2 fruit fly cellular contexts compared by ENCODE assay signal in the genomic region with DNA sequence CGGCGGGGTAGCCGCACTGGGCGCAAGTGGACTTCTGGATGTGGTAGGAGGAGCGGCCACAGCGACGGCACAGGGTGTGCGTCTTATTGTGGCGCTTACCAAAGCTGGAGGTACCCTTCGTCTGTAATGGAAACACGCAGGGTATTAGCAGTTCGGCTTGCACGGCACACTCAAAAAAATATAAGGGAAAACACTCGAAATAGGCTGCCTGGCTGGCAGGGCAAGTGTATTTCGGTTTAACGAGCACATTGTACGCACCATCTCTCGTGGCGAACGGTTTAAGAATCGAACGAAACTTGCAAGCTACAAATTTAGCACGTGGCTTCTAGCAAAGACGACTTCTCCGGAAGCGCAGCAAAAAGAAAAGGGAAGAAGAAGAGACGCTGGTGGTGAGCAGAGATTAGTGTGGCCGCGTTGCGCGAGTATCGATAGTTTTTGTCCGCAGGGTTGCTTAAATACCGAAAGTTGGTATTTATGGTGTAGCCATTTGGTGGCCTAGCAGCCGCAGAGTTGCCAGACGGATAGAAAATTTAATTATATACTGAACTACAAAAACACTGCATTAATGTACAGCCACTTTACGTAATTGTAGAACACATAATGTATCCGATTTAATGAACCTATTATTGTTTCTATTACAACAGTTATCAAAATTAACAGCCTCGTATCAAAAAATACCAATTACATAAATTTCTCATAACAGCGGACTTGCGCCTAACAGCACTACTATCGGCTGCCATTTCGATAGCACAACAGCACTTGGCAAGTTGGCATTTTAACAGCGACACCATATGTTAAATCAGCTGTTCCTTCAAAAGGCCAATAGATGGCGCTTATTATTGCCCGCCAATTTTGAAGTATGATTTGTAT.
TF ChIP-seq lines count a peak whose summit lies in the region.

Gene RpL37-1, minus strand, starts transcription at position 374 of the 870 bp plus-strand sequence.

TF ChIP-seq in whole organism, embryonic, 481 proteins besides CTCF, POLR2A, EP300 and RAD21 (continued from another document and continues in another):
- peak; percentile 32 for TF ChIP-seq CG1602 (GFP tag; optimal IDR thresholded peaks at IDR 0.05; lab: Kevin White, UChicago)
- TF ChIP-seq CG32532 (GFP tag; IDR thresholded peaks at IDR 0.05; lab: Robert Waterston, UW) = peak; percentile 69
- peak; percentile 67 for TF ChIP-seq CG11247 (GFP tag; IDR thresholded peaks at IDR 0.05; lab: Robert Waterston, UW)
- TF ChIP-seq cato (GFP tag; optimal IDR thresholded peaks at IDR 0.05; lab: Kevin White, UChicago; ENCODE audit: borderline replicate concordance) = peak; percentile 5
- TF ChIP-seq NK7.1 (GFP tag; optimal IDR thresholded peaks at IDR 0.05; lab: Kevin White, UChicago) = no peak
- TF ChIP-seq NfI (GFP tag; optimal IDR thresholded peaks at IDR 0.05; lab: Kevin White, UChicago) = peak; percentile 76
- peak; percentile 11 for TF ChIP-seq Bdp1 (GFP tag; optimal IDR thresholded peaks at IDR 0.05; lab: Kevin White, UChicago)
- peak; percentile 12 for TF ChIP-seq Usf (GFP tag; optimal IDR thresholded peaks at IDR 0.05; lab: Kevin White, UChicago)
- peak; percentile 34 for TF ChIP-seq Sox100B (GFP tag; optimal IDR thresholded peaks at IDR 0.05; lab: Kevin White, UChicago)
- TF ChIP-seq ems (GFP tag; optimal IDR thresholded peaks at IDR 0.05; lab: Kevin White, UChicago) = peak; percentile 58
- peak; percentile 49 for TF ChIP-seq CG12155 (GFP tag; optimal IDR thresholded peaks at IDR 0.05; lab: Kevin White, UChicago)
- TF ChIP-seq gt (GFP tag; IDR thresholded peaks at IDR 0.05; lab: Robert Waterston, UW) = no peak
- TF ChIP-seq CG8359 (GFP tag; optimal IDR thresholded peaks at IDR 0.05; lab: Kevin White, UChicago; ENCODE audit: borderline replicate concordance) = peak; percentile 26
- TF ChIP-seq D (optimal IDR thresholded peaks at IDR 0.05; lab: Kevin White, UChicago) = no peak
- TF ChIP-seq D (GFP tag; optimal IDR thresholded peaks at IDR 0.05; lab: Kevin White, UChicago) = peak; percentile 28
- peak; percentile 41 for TF ChIP-seq Sox102F (GFP tag; optimal IDR thresholded peaks at IDR 0.05; lab: Kevin White, UChicago)
- TF ChIP-seq CG2202 (tag; optimal IDR thresholded peaks at IDR 0.05; lab: Kevin White, UChicago) = peak; percentile 56
- peak; percentile 37 for TF ChIP-seq Hand (GFP tag; optimal IDR thresholded peaks at IDR 0.05; lab: Kevin White, UChicago)
- no peak for TF ChIP-seq ham (GFP tag; IDR thresholded peaks at IDR 0.05; lab: Robert Waterston, UW)
- TF ChIP-seq sens-2 (GFP tag; IDR thresholded peaks at IDR 0.05; lab: Robert Waterston, UW) = 0 out of 2 replicates have a peak, but pooled peaks have one; percentile 49
- no peak for TF ChIP-seq cad (GFP tag; optimal IDR thresholded peaks at IDR 0.05; lab: Kevin White, UChicago)
- TF ChIP-seq Abd-B (GFP tag; optimal IDR thresholded peaks at IDR 0.05; lab: Kevin White, UChicago) = peak; percentile 7
- peak; percentile 44 for TF ChIP-seq CG8944 (GFP tag; optimal IDR thresholded peaks at IDR 0.05; lab: Kevin White, UChicago)
- TF ChIP-seq CG42726 (GFP tag; IDR thresholded peaks at IDR 0.05; lab: Robert Waterston, UW; ENCODE audit: partially characterized antibody) = peak; percentile 67
- no peak for TF ChIP-seq CG7372 (GFP tag; IDR thresholded peaks at IDR 0.05; lab: Robert Waterston, UW)
- peak; percentile 71; the same call in 2 of the 3 replicates for TF ChIP-seq Optix (GFP tag; IDR thresholded peaks at IDR 0.05; lab: Robert Waterston, UW)
- TF ChIP-seq CkIIα-i1 (GFP tag; IDR thresholded peaks at IDR 0.05; lab: Robert Waterston, UW) = no peak
- TF ChIP-seq CG1832 (GFP tag; optimal IDR thresholded peaks at IDR 0.05; lab: Kevin White, UChicago) = no peak
- TF ChIP-seq wor (GFP tag; IDR thresholded peaks at IDR 0.05; lab: Robert Waterston, UW) = no peak
- peak; percentile 76 for TF ChIP-seq Dip3 (GFP tag; optimal IDR thresholded peaks at IDR 0.05; lab: Kevin White, UChicago)
- peak; percentile 60 for TF ChIP-seq CG2129 (GFP tag; IDR thresholded peaks at IDR 0.05; lab: Robert Waterston, UW; ENCODE audit: partially characterized antibody)
- peak; percentile 64 for TF ChIP-seq slbo (GFP tag; IDR thresholded peaks at IDR 0.05; lab: Robert Waterston, UW)
- peak; percentile 47 for TF ChIP-seq CG14667 (GFP tag; IDR thresholded peaks at IDR 0.05; lab: Robert Waterston, UW)
- TF ChIP-seq CG34422 (GFP tag; IDR thresholded peaks at IDR 0.05; lab: Robert Waterston, UW) = peak; percentile 82; the same call in 2 of the 3 replicates
- TF ChIP-seq CG6689 (GFP tag; IDR thresholded peaks at IDR 0.05; lab: Robert Waterston, UW) = no peak
- TF ChIP-seq Atf3 (GFP tag; optimal IDR thresholded peaks at IDR 0.05; lab: Kevin White, UChicago) = peak; percentile 26
- TF ChIP-seq cwo (GFP tag; optimal IDR thresholded peaks at IDR 0.05; lab: Kevin White, UChicago) = peak; percentile 1
- TF ChIP-seq pzg (GFP tag; optimal IDR thresholded peaks at IDR 0.05; lab: Kevin White, UChicago) = peak; percentile 94
- peak; percentile 66 for TF ChIP-seq Ptx1 (GFP tag; IDR thresholded peaks at IDR 0.05; lab: Robert Waterston, UW)
- TF ChIP-seq caup (GFP tag; optimal IDR thresholded peaks at IDR 0.05; lab: Kevin White, UChicago; ENCODE audit: severe bottlenecking) = peak; percentile 79
- TF ChIP-seq CG15479 (GFP tag; optimal IDR thresholded peaks at IDR 0.05; lab: Kevin White, UChicago) = no peak
- TF ChIP-seq lmd (GFP tag; IDR thresholded peaks at IDR 0.05; lab: Robert Waterston, UW) = peak; percentile 28; the same call in 1 of the 2 replicates
- peak; percentile 68 for TF ChIP-seq HmgD (GFP tag; optimal IDR thresholded peaks at IDR 0.05; lab: Kevin White, UChicago)
- TF ChIP-seq CG1603 (tag; optimal IDR thresholded peaks at IDR 0.05; lab: Kevin White, UChicago) = peak; percentile 73
- TF ChIP-seq mirr (GFP tag; optimal IDR thresholded peaks at IDR 0.05; lab: Kevin White, UChicago) = peak; percentile 56
- no peak for TF ChIP-seq prd (optimal IDR thresholded peaks at IDR 0.05; lab: Kevin White, UChicago)
- peak; percentile 42; the same call in 1 of the 3 replicates for TF ChIP-seq prd (GFP tag; IDR thresholded peaks at IDR 0.05; lab: Robert Waterston, UW)
- TF ChIP-seq CG10654 (GFP tag; optimal IDR thresholded peaks at IDR 0.05; lab: Kevin White, UChicago) = peak; percentile 53
- peak; percentile 52 for TF ChIP-seq pum (GFP tag; optimal IDR thresholded peaks at IDR 0.05; lab: Kevin White, UChicago)
- TF ChIP-seq crol (GFP tag; IDR thresholded peaks at IDR 0.05; lab: Robert Waterston, UW) = peak; percentile 25; the same call in 1 of the 2 replicates
- peak; percentile 65 for TF ChIP-seq B-H2 (GFP tag; optimal IDR thresholded peaks at IDR 0.05; lab: Kevin White, UChicago)
- peak; percentile 60 for TF ChIP-seq HLH54F (GFP tag; optimal IDR thresholded peaks at IDR 0.05; lab: Kevin White, UChicago)
- TF ChIP-seq ara (GFP tag; IDR thresholded peaks at IDR 0.05; lab: Robert Waterston, UW) = no peak; the same call in 1 of the 2 replicates
- TF ChIP-seq br (optimal IDR thresholded peaks at IDR 0.05; lab: Kevin White, UChicago) = no peak
- peak; percentile 36 for TF ChIP-seq repo (GFP tag; optimal IDR thresholded peaks at IDR 0.05; lab: Kevin White, UChicago)
- peak; percentile 40 for TF ChIP-seq CG1233 (GFP tag; optimal IDR thresholded peaks at IDR 0.05; lab: Kevin White, UChicago)
- no peak for TF ChIP-seq Elba2 (GFP tag; optimal IDR thresholded peaks at IDR 0.05; lab: Kevin White, UChicago)
- TF ChIP-seq lab (GFP tag; optimal IDR thresholded peaks at IDR 0.05; lab: Kevin White, UChicago) = peak; percentile 76
- TF ChIP-seq exex (tag; optimal IDR thresholded peaks at IDR 0.05; lab: Kevin White, UChicago) = no peak

TF ChIP-seq in whole organism, prepupa, 60 proteins besides CTCF, POLR2A, EP300 and RAD21 (continued from another document):
- TF ChIP-seq Eip75B (GFP tag; optimal IDR thresholded peaks at IDR 0.05; lab: Kevin White, UChicago) = peak; percentile 71
TF ChIP-seq in whole organism, prepupa: peak in this region for 32.
